Worm (Caenorhabditis elegans) whole organism, midembryonic: ENCODE data around the gene clpr-2.

ENCODE experiments used
- T22C8.4 ChIP-seq: fragments of 200-800 bp; sonication (Bioruptor generic); IDR thresholded peaks from 2 replicates; pipeline ENCODE4 v1.3.6; 2022; ENCODE audit warnings: missing genetic modification characterization, missing compliant biosample characterization
- klf-2 ChIP-seq: fragments of 200-800 bp; sonication (Bioruptor generic); conservative IDR thresholded peaks from 2 replicates; pipeline ENCODE4 v1.3.6; 2022; ENCODE audit warnings: missing genetic modification reagents, missing genetic modification characterization, missing compliant biosample characterization

- TF ChIP-seq klf-2 (GFP tag; lab: Robert Waterston, UW) (no peak), T22C8.4 (GFP tag; lab: Robert Waterston, UW) (no peak)
These were observed 8.1 kb downstream of the clpr-2 start, which contains the start of gene oac-30 for ce11 chrII:1266790-1267189.
